Worm (Caenorhabditis elegans): ENCODE data around the gene cyp-33C2.

cyp-33C2 gene

DNA sequence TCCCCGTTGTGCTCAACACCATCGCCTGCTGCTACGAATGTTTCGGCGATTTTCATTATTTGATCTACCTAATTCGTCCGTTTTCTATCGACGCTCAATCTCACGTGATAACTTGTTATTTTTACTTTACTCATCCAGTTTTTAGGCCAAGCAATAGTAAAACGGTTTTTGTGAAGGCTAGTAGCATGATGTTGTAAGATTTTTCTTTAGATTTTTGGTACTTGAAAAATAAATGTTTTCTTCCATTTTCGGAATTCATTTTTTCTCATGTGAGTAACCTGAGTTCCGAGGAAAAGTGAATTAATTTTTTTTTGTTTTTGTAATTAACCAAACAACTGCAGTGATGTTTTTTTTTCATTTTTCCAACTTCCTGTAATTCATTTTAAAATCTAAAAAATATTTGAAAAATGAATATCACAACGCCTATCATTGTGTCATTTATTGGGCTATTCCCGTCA lies 6.0 kb upstream of the cyp-33C2 start, which contains the start of gene srbc-17:
Gene srbc-17 (plus strand): TSS at position 408 of the 458 bp plus-strand sequence.
- no peak for TF ChIP-seq egl-5 (tag; optimal IDR thresholded peaks at IDR 0.05)
- TF ChIP-seq nhr-77 (tag; optimal IDR thresholded peaks at IDR 0.05) = no peak
- no peak for TF ChIP-seq fkh-2 (tag; optimal IDR thresholded peaks at IDR 0.05)
- TF ChIP-seq skn-1 (tag; optimal IDR thresholded peaks at IDR 0.05) = no peak
- no peak for TF ChIP-seq R02D3.7 (tag; optimal IDR thresholded peaks at IDR 0.05)
- TF ChIP-seq ceh-28 (tag; optimal IDR thresholded peaks at IDR 0.05) = no peak

- TF ChIP-seq nhr-237 (tag; optimal IDR thresholded peaks at IDR 0.05) = no peak
- no peak for TF ChIP-seq nhr-11 (tag; optimal IDR thresholded peaks at IDR 0.05)
- no peak for TF ChIP-seq ceh-16 (tag; optimal IDR thresholded peaks at IDR 0.05)
- TF ChIP-seq nhr-28 (tag; optimal IDR thresholded peaks at IDR 0.05) = no peak
- no peak for TF ChIP-seq ceh-9 (tag; optimal IDR thresholded peaks at IDR 0.05)
- no peak for TF ChIP-seq R02D3.7 (tag; optimal IDR thresholded peaks at IDR 0.05)
- TF ChIP-seq mdl-1 (tag; optimal IDR thresholded peaks at IDR 0.05) = no peak
- no peak for TF ChIP-seq aly-2 (tag; optimal IDR thresholded peaks at IDR 0.05)
- TF ChIP-seq fkh-2 (tag; optimal IDR thresholded peaks at IDR 0.05) = no peak
- no peak for TF ChIP-seq hmg-11 (tag; optimal IDR thresholded peaks at IDR 0.05)
- no peak for TF ChIP-seq unc-62 (GFP tag; optimal IDR thresholded peaks at IDR 0.05)
- TF ChIP-seq mml-1 (tag; optimal IDR thresholded peaks at IDR 0.05) = no peak
- no peak for TF ChIP-seq daf-12 (tag; optimal IDR thresholded peaks at IDR 0.05)
- no peak for TF ChIP-seq elt-1 (tag; optimal IDR thresholded peaks at IDR 0.05)
- TF ChIP-seq tbx-2 (tag; optimal IDR thresholded peaks at IDR 0.05) = no peak
- TF ChIP-seq nhr-77 (tag; optimal IDR thresholded peaks at IDR 0.05) = no peak
Observed at ce11 chrV:2179214-2179613, 4.1 kb upstream of the cyp-33C2 start, which contains the start of gene cyp-33C1. TSS of gene cyp-33C1 (plus strand) at chrV:2179514.

ce11 chrV:2181738-2182137 lies 1.6 kb upstream of the cyp-33C2 start, which contains the start of gene srbc-16:
TSS of gene srbc-16 (plus strand) at chrV:2182038.
- no peak for TF ChIP-seq nhr-12 (tag; optimal IDR thresholded peaks at IDR 0.05)
- TF ChIP-seq jun-1 (tag; optimal IDR thresholded peaks at IDR 0.05) = no peak
- TF ChIP-seq ceh-9 (tag; optimal IDR thresholded peaks at IDR 0.05) = no peak
- TF ChIP-seq nhr-25 (tag; optimal IDR thresholded peaks at IDR 0.05) = no peak
- TF ChIP-seq skn-1 (tag; optimal IDR thresholded peaks at IDR 0.05) = no peak
- no peak for TF ChIP-seq nhr-76 (tag; optimal IDR thresholded peaks at IDR 0.05)
- TF ChIP-seq unc-39 (tag; optimal IDR thresholded peaks at IDR 0.05) = no peak
- no peak for TF ChIP-seq ceh-16 (tag; optimal IDR thresholded peaks at IDR 0.05)
- no peak for TF ChIP-seq mml-1 (tag; optimal IDR thresholded peaks at IDR 0.05)
- TF ChIP-seq nhr-77 (tag; optimal IDR thresholded peaks at IDR 0.05) = no peak
- no peak for TF ChIP-seq lsy-12 (tag; optimal IDR thresholded peaks at IDR 0.05)
- no peak for TF ChIP-seq pha-4 (tag; optimal IDR thresholded peaks at IDR 0.05)
- no peak for TF ChIP-seq egl-5 (tag; optimal IDR thresholded peaks at IDR 0.05)
- no peak for TF ChIP-seq ceh-28 (tag; optimal IDR thresholded peaks at IDR 0.05)
- TF ChIP-seq nhr-11 (tag; optimal IDR thresholded peaks at IDR 0.05) = no peak
- TF ChIP-seq mdl-1 (tag; optimal IDR thresholded peaks at IDR 0.05) = no peak
- TF ChIP-seq hmg-11 (tag; optimal IDR thresholded peaks at IDR 0.05) = no peak
- TF ChIP-seq ama-1 (optimal IDR thresholded peaks at IDR 0.05) = no peak
- no peak for TF ChIP-seq fos-1 (tag; optimal IDR thresholded peaks at IDR 0.05)
- no peak for TF ChIP-seq aly-2 (tag; optimal IDR thresholded peaks at IDR 0.05)

DNA sequence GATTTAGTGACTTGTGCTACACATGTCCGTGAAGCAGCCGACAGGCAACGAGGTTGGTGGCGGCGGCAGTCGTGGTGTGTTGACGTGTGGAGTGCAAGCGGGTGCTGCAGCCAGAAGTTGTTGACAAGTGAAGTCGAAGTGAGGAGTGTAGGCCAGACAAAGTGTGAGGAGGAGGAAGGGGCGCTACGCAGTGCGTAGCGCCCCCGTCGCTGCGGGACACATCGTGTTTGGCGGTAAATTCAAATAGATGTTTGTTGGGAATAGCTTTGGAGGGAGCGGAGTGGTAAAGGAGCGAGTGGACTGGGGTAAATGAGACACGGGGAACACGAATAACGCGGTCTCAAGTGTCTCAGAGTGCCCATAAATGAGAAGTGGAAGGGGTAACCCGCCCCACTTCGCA lies 2.2 kb downstream of the cyp-33C2 start:
- TF ChIP-seq pqm-1 (tag; optimal IDR thresholded peaks at IDR 0.05) = no peak
- no peak for TF ChIP-seq nhr-25 (tag; optimal IDR thresholded peaks at IDR 0.05)
- TF ChIP-seq nhr-76 (tag; optimal IDR thresholded peaks at IDR 0.05) = no peak
- no peak for TF ChIP-seq sea-2 (GFP tag; optimal IDR thresholded peaks at IDR 0.05)
- no peak for TF ChIP-seq mdl-1 (tag; optimal IDR thresholded peaks at IDR 0.05)

- TF ChIP-seq ceh-28 (tag; optimal IDR thresholded peaks at IDR 0.05) (no peak), nhr-77 (tag; optimal IDR thresholded peaks at IDR 0.05) (no peak), lsy-12 (tag; optimal IDR thresholded peaks at IDR 0.05) (no peak), nfya-1 (tag; optimal IDR thresholded peaks at IDR 0.05; ENCODE audit: insufficient read depth) (peak; percentile 68)
Observed at ce11 chrV:2187864-2188345, 4.6 kb downstream of the cyp-33C2 start, which contains the start of gene Y5H2B.3. TSS of gene Y5H2B.3 (plus strand) at chrV:2188295.

ce11 chrV:2190383-2190782 lies 7.1 kb downstream of the cyp-33C2 start:
- TF ChIP-seq unc-62 (GFP tag; optimal IDR thresholded peaks at IDR 0.05) (no peak), elt-1 (tag; optimal IDR thresholded peaks at IDR 0.05) (no peak), ama-1 (optimal IDR thresholded peaks at IDR 0.05) (no peak), fkh-2 (tag; optimal IDR thresholded peaks at IDR 0.05) (no peak), pqm-1 (tag; optimal IDR thresholded peaks at IDR 0.05) (no peak), nhr-11 (tag; optimal IDR thresholded peaks at IDR 0.05) (no peak), lin-15B (tag; optimal IDR thresholded peaks at IDR 0.05) (no peak), ztf-11 (tag; optimal IDR thresholded peaks at IDR 0.05) (no peak), ZK546.5 (tag; optimal IDR thresholded peaks at IDR 0.05) (no peak)

All from whole organism, L3 larva.